Fruit fly (Drosophila melanogaster) whole organism, embryonic: Measurements from ENCODE around the gene CG5290.
A peak's percentile ranks its signal among the peaks of the same experiment; 100 is the strongest.

ENCODE experiments used
- Bteb2 ChIP-seq: fragments of 200-800 bp; sonication (Bioruptor generic); optimal IDR thresholded peaks from 2 replicates; lab custom pipeline; 2016; ENCODE audit warnings: missing biosample characterization, missing genetic modification characterization
- CG10979 ChIP-seq: fragments of 200-800 bp; sonication (Bioruptor generic); optimal IDR thresholded peaks from 2 replicates; lab custom pipeline; 2018; ENCODE audit warnings: missing biosample characterization, mild to moderate bottlenecking, missing genetic modification characterization, moderate library complexity
- CG11093 ChIP-seq: fragments of 200-800 bp; sonication (Bioruptor generic); IDR thresholded peaks from 3 replicates; pipeline ENCODE4 v1.3.6; 2022; ENCODE audit warnings: missing biosample characterization, missing genetic modification characterization
- CG12769 ChIP-seq: fragments of 200-800 bp; sonication (Bioruptor generic); optimal IDR thresholded peaks from 2 replicates; lab custom pipeline; 2019; ENCODE audit warnings: missing biosample characterization, mild to moderate bottlenecking, missing genetic modification characterization, moderate library complexity
- CG13894 ChIP-seq: fragments of 200-800 bp; sonication (Bioruptor generic); optimal IDR thresholded peaks from 3 replicates; lab custom pipeline; 2018; ENCODE audit warnings: missing biosample characterization, mild to moderate bottlenecking, missing genetic modification characterization, moderate library complexity
- CG14667 ChIP-seq: fragments of 200-800 bp; sonication (Bioruptor generic); IDR thresholded peaks from 2 replicates; pipeline ENCODE4 v1.3.6; 2022; ENCODE audit warnings: missing biosample characterization, missing genetic modification characterization
- CG1529 ChIP-seq: fragments of 200-800 bp; sonication (Bioruptor generic); optimal IDR thresholded peaks from 3 replicates; lab custom pipeline; 2018; ENCODE audit warnings: missing biosample characterization, missing genetic modification characterization
- CG17359 ChIP-seq: fragments of 200-800 bp; sonication (Bioruptor generic); optimal IDR thresholded peaks from 3 replicates; lab custom pipeline; 2018; ENCODE audit warnings: missing biosample characterization, mild to moderate bottlenecking, missing genetic modification characterization, moderate library complexity
- CG18599 ChIP-seq: fragments of 200-800 bp; sonication (Bioruptor generic); optimal IDR thresholded peaks from 3 replicates; lab custom pipeline; 2017; ENCODE audit warnings: missing biosample characterization, missing genetic modification characterization, mild to moderate bottlenecking, moderate library complexity, missing genetic modification reagents
- CG2202 ChIP-seq: fragments of 200-800 bp; sonication (Bioruptor generic); optimal IDR thresholded peaks from 2 replicates; lab custom pipeline; 2018; ENCODE audit warnings: missing biosample characterization, mild to moderate bottlenecking, missing genetic modification characterization
- CG30020 ChIP-seq: fragments of 200-800 bp; optimal IDR thresholded peaks from 2 replicates; lab custom pipeline; 2019; ENCODE audit warnings: missing biosample characterization, mild to moderate bottlenecking, missing genetic modification characterization, moderate library complexity
- CG32767 ChIP-seq: fragments of 200-800 bp; sonication (Bioruptor generic); IDR thresholded peaks from 2 replicates; pipeline ENCODE4 v1.3.6; 2022; ENCODE audit warnings: missing biosample characterization, missing genetic modification characterization
- CG3281 ChIP-seq: fragments of 200-800 bp; sonication (Bioruptor generic); optimal IDR thresholded peaks from 3 replicates; lab custom pipeline; 2017; ENCODE audit warnings: missing biosample characterization, mild to moderate bottlenecking, missing genetic modification characterization
- CG4854 ChIP-seq: fragments of 200-800 bp; sonication (Bioruptor generic); optimal IDR thresholded peaks from 2 replicates; lab custom pipeline; 2016; ENCODE audit warnings: missing biosample characterization, missing genetic modification characterization, inconsistent platforms
- CG5180 ChIP-seq: fragments of 200-800 bp; sonication (Bioruptor generic); optimal IDR thresholded peaks from 3 replicates; lab custom pipeline; 2017; ENCODE audit warnings: missing biosample characterization, missing genetic modification characterization, mild to moderate bottlenecking, moderate library complexity, missing genetic modification reagents
- CG6765 ChIP-seq: fragments of 200-800 bp; sonication (Bioruptor generic); optimal IDR thresholded peaks from 3 replicates; lab custom pipeline; 2017; ENCODE audit warnings: missing biosample characterization, mild to moderate bottlenecking, missing genetic modification characterization
- CG7556 ChIP-seq: fragments of 200-800 bp; sonication (Bioruptor generic); optimal IDR thresholded peaks from 2 replicates; lab custom pipeline; 2017; ENCODE audit warnings: missing biosample characterization, mild to moderate bottlenecking, missing genetic modification characterization
- CG7786 ChIP-seq: fragments of 200-800 bp; sonication (Bioruptor generic); optimal IDR thresholded peaks from 2 replicates; lab custom pipeline; 2016; ENCODE audit warnings: missing biosample characterization, missing genetic modification characterization
- CG7928 ChIP-seq: fragments of 200-800 bp; sonication (Bioruptor generic); optimal IDR thresholded peaks from 2 replicates; lab custom pipeline; 2017; ENCODE audit warnings: missing biosample characterization, mild to moderate bottlenecking, missing genetic modification characterization
- CG7987 ChIP-seq: fragments of 200-800 bp; sonication (Bioruptor generic); optimal IDR thresholded peaks from 2 replicates; lab custom pipeline; 2018; ENCODE audit warnings: missing biosample characterization, mild to moderate bottlenecking, missing genetic modification characterization, moderate library complexity
- CG8290 ChIP-seq, 3 experiments: fragments of 200-800 bp; sonication (Bioruptor generic); optimal IDR thresholded peaks; 2 replicates each; lab custom pipeline; 2016 to 2019; ENCODE audit warnings: missing biosample characterization in 3 of 3, missing genetic modification characterization in 3 of 3, mild to moderate bottlenecking in 2 of 3, moderate library complexity in 1 of 3
- CG8944 ChIP-seq: fragments of 200-800 bp; sonication (Bioruptor generic); optimal IDR thresholded peaks from 3 replicates; lab custom pipeline; 2016; ENCODE audit warnings: missing biosample characterization, missing genetic modification characterization
- HLH3B ChIP-seq: fragments of 200-800 bp; sonication (Bioruptor generic); IDR thresholded peaks from 2 replicates; pipeline ENCODE4 v1.3.6; 2022; ENCODE audit warnings: missing biosample characterization, missing genetic modification characterization
- HLH54F ChIP-seq: fragments of 200-800 bp; sonication (Bioruptor generic); optimal IDR thresholded peaks from 3 replicates; lab custom pipeline; 2016; ENCODE audit warnings: missing biosample characterization, missing genetic modification characterization
- Hmr ChIP-seq: fragments of 200-800 bp; sonication (Bioruptor generic); optimal IDR thresholded peaks from 3 replicates; lab custom pipeline; 2017; ENCODE audit warnings: mild to moderate bottlenecking, missing biosample characterization, missing genetic modification reagents, missing genetic modification characterization
- Med ChIP-seq: fragments of 200-800 bp; sonication (Bioruptor generic); peaks from one replicate; lab custom pipeline; 2016; ENCODE audit warnings: missing biosample characterization, missing genetic modification characterization, mild to moderate bottlenecking, inconsistent platforms, moderate library complexity
- Mes4 ChIP-seq: fragments of 200-800 bp; sonication (Bioruptor generic); optimal IDR thresholded peaks from 2 replicates; lab custom pipeline; 2016; ENCODE audit warnings: missing biosample characterization, missing genetic modification characterization
- Pdp1 ChIP-seq, 2 experiments: fragments of 200-800 bp; sonication (Bioruptor generic); optimal IDR thresholded peaks; 3 replicates each; lab custom pipeline; 2016; ENCODE audit warnings: missing biosample characterization in 2 of 2, missing genetic modification characterization in 2 of 2, mild to moderate bottlenecking in 1 of 2, moderate library complexity in 1 of 2
- Tbp ChIP-seq: fragments of >200 bp; optimal IDR thresholded peaks from 2 replicates; lab custom pipeline; 2018; ENCODE audit warnings: missing biosample characterization, missing genetic modification characterization
- aop ChIP-seq: fragments of 200-800 bp; sonication (Bioruptor generic); IDR thresholded peaks from 2 replicates; pipeline ENCODE4 v1.3.6; 2022; ENCODE audit warnings: missing biosample characterization, missing genetic modification characterization
- ash1 ChIP-seq: fragments of 200-800 bp; sonication (Bioruptor generic); optimal IDR thresholded peaks from 2 replicates; lab custom pipeline; 2018; ENCODE audit warnings: missing biosample characterization, mild to moderate bottlenecking, missing genetic modification characterization
- chm ChIP-seq: fragments of 200-800 bp; sonication (Bioruptor generic); IDR thresholded peaks from 2 replicates; pipeline ENCODE4 v1.3.6; 2022; ENCODE audit warnings: missing biosample characterization, missing genetic modification characterization
- crol ChIP-seq: fragments of 200-800 bp; sonication (Bioruptor generic); IDR thresholded peaks from 2 replicates; pipeline ENCODE4 v1.3.6; 2022; ENCODE audit warnings: missing biosample characterization, missing genetic modification characterization
- esg ChIP-seq: fragments of 200-800 bp; sonication (Bioruptor generic); conservative IDR thresholded peaks from 2 replicates; pipeline ENCODE4 v1.3.6; 2022; ENCODE audit warnings: missing biosample characterization, missing genetic modification characterization
- eve ChIP-seq, 2 experiments: fragments of >200 bp; optimal IDR thresholded peaks; 2 replicates each; lab custom pipeline; 2017; ENCODE audit warnings: missing biosample characterization in 2 of 2, missing genetic modification characterization in 2 of 2
- ftz-f1 ChIP-seq: fragments of 200-800 bp; sonication (Bioruptor generic); optimal IDR thresholded peaks from 2 replicates; lab custom pipeline; 2016; ENCODE audit warnings: missing biosample characterization, missing genetic modification characterization
- insv ChIP-seq, 2 experiments: fragments of 200-800 bp; sonication (Bioruptor generic); optimal IDR thresholded peaks; 3 replicates each; lab custom pipeline; 2016 to 2018; ENCODE audit warnings: missing biosample characterization in 2 of 2, missing genetic modification characterization in 2 of 2
- onecut ChIP-seq: fragments of 200-800 bp; sonication (Bioruptor generic); IDR thresholded peaks from 2 replicates; pipeline ENCODE4 v1.3.6; 2022; ENCODE audit warnings: missing biosample characterization, missing genetic modification characterization
- pros ChIP-seq: fragments of 200-800 bp; sonication (Bioruptor generic); optimal IDR thresholded peaks from 3 replicates; lab custom pipeline; 2019; ENCODE audit warnings: missing biosample characterization, mild to moderate bottlenecking, missing genetic modification characterization, moderate library complexity
- sd ChIP-seq: fragments of 200-800 bp; sonication (Bioruptor generic); optimal IDR thresholded peaks from 3 replicates; lab custom pipeline; 2018; ENCODE audit warnings: missing biosample characterization, mild to moderate bottlenecking, missing genetic modification characterization, moderate library complexity
- sens ChIP-seq: fragments of 200-800 bp; sonication (Bioruptor generic); peaks from one replicate; lab custom pipeline; 2016; ENCODE audit warnings: missing biosample characterization, missing genetic modification characterization
- sna ChIP-seq: fragments of 200-800 bp; sonication (Bioruptor generic); IDR thresholded peaks from 2 replicates; pipeline ENCODE4 v1.3.6; 2022; ENCODE audit warnings: missing biosample characterization, missing genetic modification characterization; ENCODE audit not compliant: partially characterized antibody
- sqz ChIP-seq: fragments of 200-800 bp; sonication (Bioruptor generic); optimal IDR thresholded peaks from 3 replicates; lab custom pipeline; 2018; ENCODE audit warnings: missing biosample characterization, mild to moderate bottlenecking, missing genetic modification characterization
- sug ChIP-seq: fragments of 200-800 bp; optimal IDR thresholded peaks from 2 replicates; lab custom pipeline; 2019; ENCODE audit warnings: missing biosample characterization, mild to moderate bottlenecking, missing genetic modification characterization, moderate library complexity
- wek ChIP-seq: fragments of 200-800 bp; sonication (Bioruptor generic); optimal IDR thresholded peaks from 3 replicates; lab custom pipeline; 2018; ENCODE audit warnings: missing biosample characterization, mild to moderate bottlenecking, missing genetic modification characterization, moderate library complexity
- zfh1 ChIP-seq: fragments of 200-800 bp; sonication (Bioruptor generic); IDR thresholded peaks from 3 replicates; pipeline ENCODE4 v1.3.6; 2022; ENCODE audit warnings: missing biosample characterization, missing genetic modification characterization

CG5290 gene

dm6 chr3L:17956369-17957007 lies 44.1 kb upstream of the CG5290 start (continued):
- no peak for TF ChIP-seq esg (GFP tag; lab: Robert Waterston, UW)
- TF ChIP-seq Med (GFP tag; lab: Kevin White, UChicago): peak; percentile 52
- 0 out of 3 replicates have a peak, but pooled peaks have one; percentile 7 for TF ChIP-seq zfh1
- TF ChIP-seq CG11093: no peak
- no peak for TF ChIP-seq CG7987 (GFP tag; lab: Kevin White, UChicago)
- TF ChIP-seq wek (GFP tag; lab: Kevin White, UChicago): no peak
- TF ChIP-seq ftz-f1: peak; percentile 92
- TF ChIP-seq CG2202 (tag; lab: Kevin White, UChicago): no peak
- no peak for TF ChIP-seq CG8944
- peak; percentile 0 for TF ChIP-seq CG6765
- TF ChIP-seq aop (GFP tag; lab: Robert Waterston, UW): no peak
- no peak for TF ChIP-seq sna (GFP tag; lab: Robert Waterston, UW)
- no peak for TF ChIP-seq CG4854 (GFP tag; lab: Kevin White, UChicago)
- peak; percentile 42 for TF ChIP-seq sd (tag; lab: Kevin White, UChicago)
- no peak for TF ChIP-seq eve (GFP tag; optimal IDR thresholded peaks at IDR 0.05; lab: Kevin White, UChicago)
- TF ChIP-seq pros (GFP tag; lab: Kevin White, UChicago): no peak
- TF ChIP-seq CG1529: no peak
- no peak for TF ChIP-seq HLH3B (GFP tag; lab: Robert Waterston, UW)
- no peak for TF ChIP-seq CG7786 (GFP tag; lab: Kevin White, UChicago)
- no peak for TF ChIP-seq Bteb2 (GFP tag; lab: Kevin White, UChicago)
- no peak for TF ChIP-seq CG10979 (tag; lab: Kevin White, UChicago)
- no peak for TF ChIP-seq ash1 (GFP tag; lab: Kevin White, UChicago)
- no peak for TF ChIP-seq CG7928 (GFP tag; lab: Kevin White, UChicago)
- no peak for TF ChIP-seq CG32767 (GFP tag; lab: Robert Waterston, UW)
- no peak for TF ChIP-seq sens (GFP tag; lab: Kevin White, UChicago)
- TF ChIP-seq CG8290 (GFP tag; optimal IDR thresholded peaks at IDR 0.05; lab: Kevin White, UChicago): no peak
- peak in 1 of 2 experiments; percentile 9 for TF ChIP-seq CG8290 (tag; optimal IDR thresholded peaks at IDR 0.05; lab: Kevin White, UChicago)
- TF ChIP-seq CG18599 (GFP tag; lab: Kevin White, UChicago): peak; percentile 37
- TF ChIP-seq CG5180 (GFP tag; lab: Kevin White, UChicago): no peak
- peak; percentile 9 for TF ChIP-seq CG12769
- TF ChIP-seq Mes4 (GFP tag; lab: Kevin White, UChicago): no peak
- TF ChIP-seq sug (tag; lab: Kevin White, UChicago): peak; percentile 42
- no peak for TF ChIP-seq HLH54F (GFP tag; lab: Kevin White, UChicago)
- no peak for TF ChIP-seq Tbp (GFP tag; lab: Kevin White, UChicago)
- TF ChIP-seq Pdp1 (GFP tag; optimal IDR thresholded peaks at IDR 0.05; lab: Kevin White, UChicago): no peak
- peak; percentile 33 for TF ChIP-seq CG13894
- TF ChIP-seq Hmr (GFP tag; lab: Kevin White, UChicago): peak; percentile 17
- no peak for TF ChIP-seq CG7556 (GFP tag; lab: Kevin White, UChicago)
- 0 out of 2 replicates have a peak, but pooled peaks have one; percentile 19 for TF ChIP-seq chm (GFP tag; lab: Robert Waterston, UW)
- TF ChIP-seq onecut (GFP tag; lab: Robert Waterston, UW): peak; percentile 82
- peak; percentile 33; the same call in 1 of the 2 replicates for TF ChIP-seq crol
- no peak for TF ChIP-seq insv (GFP tag; optimal IDR thresholded peaks at IDR 0.05; lab: Kevin White, UChicago)
- no peak for TF ChIP-seq CG17359 (tag; lab: Kevin White, UChicago)
- no peak for TF ChIP-seq CG14667
- peak; percentile 9 for TF ChIP-seq CG3281 (GFP tag; lab: Kevin White, UChicago)
- no peak for TF ChIP-seq sqz (GFP tag; lab: Kevin White, UChicago)
- TF ChIP-seq CG30020 (tag; lab: Kevin White, UChicago): no peak
